Fruit fly (Drosophila melanogaster): Measurements from ENCODE around the gene CG31673.

DNA sequence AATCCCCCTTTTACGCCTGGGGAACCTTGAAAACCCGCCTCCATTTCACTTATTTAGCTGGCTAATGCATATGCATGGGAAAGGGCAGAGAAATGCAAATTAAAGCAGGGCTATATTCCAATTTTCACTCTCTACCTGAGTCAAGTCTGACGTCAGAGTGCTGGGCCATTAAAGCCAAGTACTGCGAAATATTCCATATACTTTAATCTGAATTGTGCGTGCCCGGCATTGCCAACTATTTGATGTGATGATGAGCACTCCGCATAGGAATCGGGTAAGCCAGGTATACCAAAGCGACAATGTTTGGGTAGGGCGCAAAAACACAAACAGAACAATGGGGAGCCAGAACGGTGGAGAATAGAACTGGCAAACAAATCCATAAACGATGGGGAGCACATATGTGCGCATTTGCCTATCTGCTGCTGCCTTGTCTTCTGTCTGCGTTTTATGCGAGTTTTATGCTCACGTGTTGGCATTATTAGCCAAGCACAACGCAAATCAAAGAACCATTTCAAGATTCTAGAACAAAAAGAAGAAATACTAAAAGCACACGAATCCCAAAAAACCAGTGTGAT, 50.2 kb downstream of the CG31673 start:
- TF ChIP-seq Blimp-1 (GFP tag; optimal IDR thresholded peaks at IDR 0.05) (no peak), Eip75B (GFP tag; optimal IDR thresholded peaks at IDR 0.05) (no peak), Lpt (GFP tag; optimal IDR thresholded peaks at IDR 0.05) (no peak), Sox102F (GFP tag; optimal IDR thresholded peaks at IDR 0.05) (no peak), Sox14 (GFP tag; optimal IDR thresholded peaks at IDR 0.05) (no peak), Sox15 (GFP tag; optimal IDR thresholded peaks at IDR 0.05) (no peak), Smox (GFP tag; optimal IDR thresholded peaks at IDR 0.05) (no peak), topi (GFP tag; optimal IDR thresholded peaks at IDR 0.05) (no peak), Eip93F (GFP tag; optimal IDR thresholded peaks at IDR 0.05) (no peak), eg (GFP tag; IDR thresholded peaks at IDR 0.05) (no peak), dac (GFP tag; optimal IDR thresholded peaks at IDR 0.05) (no peak), Hr4 (GFP tag; optimal IDR thresholded peaks at IDR 0.05) (no peak), CG11294 (GFP tag; IDR thresholded peaks at IDR 0.05) (no peak), Hr38 (GFP tag; optimal IDR thresholded peaks at IDR 0.05) (no peak)
